Fruit fly (Drosophila melanogaster) ovary, adult (tissue): ENCODE data around the gene dgrn.

Experiments used
- CG17801 ChIP-seq: fragments of 200-800 bp; optimal IDR thresholded peaks from 2 replicates; lab custom pipeline; 2019; ENCODE audit warnings: missing biosample characterization, mild to moderate bottlenecking, missing genetic modification characterization, moderate library complexity; ENCODE audit not compliant: partially characterized antibody

Gene dgrn

dm6 chr3R:5862032-5862641 is 37.7 kb downstream of the dgrn start, which contains the start of gene CG2017:
Gene CG2017, minus strand, starts transcription at chr3R:5862405.
- TF ChIP-seq CG17801 = no peak

dm6 chr3R:5871393-5871792 is 47.0 kb downstream of the dgrn start:
- TF ChIP-seq CG17801 = no peak
